Fruit fly (Drosophila melanogaster): Measurements from ENCODE around the gene CG14115.

Gene CG14115

DNA sequence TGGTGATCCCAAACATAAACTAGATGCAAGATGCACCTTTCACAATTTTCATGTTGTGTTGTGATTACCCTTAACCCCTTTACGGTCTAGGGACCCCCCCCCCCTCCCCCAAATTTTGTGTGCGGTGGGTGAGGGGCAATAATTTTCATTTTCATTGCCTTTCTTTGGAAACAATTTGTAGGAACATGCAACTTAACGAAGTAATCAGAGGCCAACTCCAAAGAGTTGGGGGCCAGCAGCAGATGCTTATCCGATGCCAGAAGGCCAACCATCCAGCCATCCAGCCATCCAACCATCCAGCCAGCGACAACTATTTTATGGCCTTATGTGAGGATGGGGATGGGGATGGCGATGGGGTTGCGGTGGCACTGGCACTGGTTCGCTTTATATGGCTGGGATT lies 3.7 kb upstream of the CG14115 start:
- no peak for TF ChIP-seq HmgZ (tag; optimal IDR thresholded peaks at IDR 0.05)
- TF ChIP-seq CG16813 (GFP tag; IDR thresholded peaks at IDR 0.05; ENCODE audit: partially characterized antibody) = 0 out of 3 replicates have a peak, but pooled peaks have one; percentile 13
- peak in 1 of 3 experiments; percentile 92 for TF ChIP-seq Stat92E (GFP tag; optimal IDR thresholded peaks at IDR 0.05)
- TF ChIP-seq Awh (GFP tag; IDR thresholded peaks at IDR 0.05) = peak; percentile 9; the same call in 1 of the 2 replicates
- peak; percentile 67 for TF ChIP-seq grn (GFP tag; optimal IDR thresholded peaks at IDR 0.05)
- peak; percentile 9 for TF ChIP-seq CG8281 (tag; optimal IDR thresholded peaks at IDR 0.05)
- no peak for TF ChIP-seq Doc3 (GFP tag; IDR thresholded peaks at IDR 0.05; ENCODE audit: partially characterized antibody)

DNA sequence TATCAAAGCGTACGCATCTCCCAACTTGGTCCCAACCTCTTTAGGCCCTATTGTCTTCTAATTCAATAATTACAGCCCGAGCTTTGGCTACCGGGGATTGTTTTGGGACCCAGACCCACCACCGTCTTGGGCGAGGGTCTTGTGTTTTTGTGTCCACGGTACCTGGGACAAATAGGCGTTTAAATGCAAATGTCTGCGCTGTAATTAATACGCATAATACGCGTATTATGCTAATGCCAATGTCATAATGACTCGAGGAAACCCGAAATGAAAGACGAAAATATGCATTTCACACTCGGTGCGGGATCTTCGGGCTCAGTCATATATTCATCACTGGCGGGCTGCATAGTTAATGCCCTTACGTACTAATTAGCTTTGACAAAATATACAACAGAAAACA lies 3.1 kb upstream of the CG14115 start:
- TF ChIP-seq klu (GFP tag; IDR thresholded peaks at IDR 0.05) = no peak
- TF ChIP-seq oc (tag; optimal IDR thresholded peaks at IDR 0.05) = peak; percentile 76
- TF ChIP-seq abd-A (tag; optimal IDR thresholded peaks at IDR 0.05) = peak; percentile 42
- peak; percentile 26 for TF ChIP-seq Vsx1 (GFP tag; optimal IDR thresholded peaks at IDR 0.05)
- TF ChIP-seq BtbVII (GFP tag; optimal IDR thresholded peaks at IDR 0.05) = no peak
- peak; percentile 71 for TF ChIP-seq Awh (GFP tag; IDR thresholded peaks at IDR 0.05)
- no peak for TF ChIP-seq usp (GFP tag; optimal IDR thresholded peaks at IDR 0.05)
- no peak for TF ChIP-seq btn (GFP tag; optimal IDR thresholded peaks at IDR 0.05)
- no peak for TF ChIP-seq stc (GFP tag; IDR thresholded peaks at IDR 0.05)
- TF ChIP-seq CG18476 (GFP tag; optimal IDR thresholded peaks at IDR 0.05) = no peak
- no peak for TF ChIP-seq tna (GFP tag; IDR thresholded peaks at IDR 0.05; ENCODE audit: partially characterized antibody)
- no peak for TF ChIP-seq dmrt99B (tag; optimal IDR thresholded peaks at IDR 0.05)
- peak; percentile 33 for TF ChIP-seq gsb-n (tag; optimal IDR thresholded peaks at IDR 0.05)
- TF ChIP-seq vvl (GFP tag; IDR thresholded peaks at IDR 0.05) = peak; percentile 79; the same call in 1 of the 2 replicates

DNA sequence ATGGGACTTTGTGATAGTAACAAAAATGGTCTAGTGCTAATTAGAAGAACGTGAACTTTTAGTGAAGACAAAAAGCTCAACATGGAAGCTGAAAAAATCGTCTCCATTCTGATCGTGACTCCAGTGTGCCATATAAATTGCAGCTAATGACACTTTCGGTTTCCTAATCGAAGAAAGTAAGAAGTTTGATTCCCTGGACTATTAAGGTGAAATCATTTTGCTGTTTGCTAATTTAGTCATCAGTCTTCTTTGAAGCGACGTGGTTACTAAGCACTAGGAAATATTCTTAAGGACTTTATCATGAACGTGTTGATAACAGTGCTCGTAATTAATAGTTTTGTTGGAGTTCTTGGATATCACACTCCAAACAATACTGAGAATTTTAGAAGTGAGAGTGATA lies 1.5 kb upstream of the CG14115 start, which contains the start of gene CG34429:
CG34429 (plus strand) TSS at position 301 of the 400 bp plus-strand sequence.
- TF ChIP-seq BtbVII (GFP tag; optimal IDR thresholded peaks at IDR 0.05) (no peak), Blimp-1 (GFP tag; optimal IDR thresholded peaks at IDR 0.05) (peak; percentile 48)

DNA sequence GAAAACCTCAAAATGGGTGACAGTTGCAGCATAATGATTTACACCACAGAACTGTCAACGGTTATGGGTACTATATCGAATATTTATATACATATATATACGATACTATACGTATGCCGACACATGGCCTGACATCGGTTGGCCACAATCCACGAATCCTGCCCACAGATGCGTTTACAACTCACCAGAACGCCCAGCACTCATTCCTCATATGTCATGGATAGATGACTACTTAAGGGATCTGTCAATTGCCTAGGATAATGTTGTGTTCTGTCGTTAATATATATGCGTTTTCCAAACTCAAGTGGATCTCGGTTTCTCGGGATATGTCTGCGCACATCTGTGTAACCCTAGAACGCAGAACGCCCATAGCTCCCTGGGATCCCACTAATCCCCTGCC lies 2.8 kb downstream of the CG14115 start:
- TF ChIP-seq CG2120 (GFP tag; optimal IDR thresholded peaks at IDR 0.05) (no peak), da (GFP tag; optimal IDR thresholded peaks at IDR 0.05) (no peak), CG16779 (GFP tag; IDR thresholded peaks at IDR 0.05) (no peak), zfh2 (GFP tag; optimal IDR thresholded peaks at IDR 0.05) (no peak), twi (tag; optimal IDR thresholded peaks at IDR 0.05) (peak; percentile 94)

DNA sequence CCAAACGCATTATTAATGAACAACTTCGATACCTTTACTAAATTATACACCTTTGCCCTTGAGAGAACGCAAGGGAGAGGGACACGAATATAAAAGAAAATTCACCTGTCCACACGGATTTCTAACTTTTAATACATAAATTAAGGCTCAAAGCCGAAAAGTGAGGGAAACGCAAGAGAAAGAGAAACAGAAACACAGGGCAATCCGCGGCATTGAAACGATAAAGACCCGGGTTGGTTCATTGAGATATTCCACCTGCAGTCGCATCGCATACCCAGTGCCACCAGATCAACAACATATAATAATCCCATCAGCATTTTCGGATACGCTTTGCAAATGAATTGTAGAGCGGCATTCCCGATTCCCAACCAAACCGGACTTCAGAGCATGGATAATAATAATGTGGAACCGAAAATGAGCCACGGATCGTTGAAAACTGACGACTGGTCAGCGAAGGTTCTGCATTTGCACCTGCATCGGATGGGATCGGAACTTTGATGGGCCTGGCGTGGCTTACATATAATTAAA lies 10.5 kb downstream of the CG14115 start:
- TF ChIP-seq tx (GFP tag; optimal IDR thresholded peaks at IDR 0.05) (no peak), sens (GFP tag) (peak; percentile 66), gsb-n (tag; optimal IDR thresholded peaks at IDR 0.05) (peak; percentile 39), vvl (GFP tag; IDR thresholded peaks at IDR 0.05) (0 out of 2 replicates have a peak, but pooled peaks have one; percentile 15), oc (tag; optimal IDR thresholded peaks at IDR 0.05) (peak; percentile 51), kni (GFP tag; optimal IDR thresholded peaks at IDR 0.05) (peak; percentile 43), ato (GFP tag; IDR thresholded peaks at IDR 0.05; ENCODE audit: partially characterized antibody) (0 out of 2 replicates have a peak, but pooled peaks have one; percentile 26), ac (GFP tag; optimal IDR thresholded peaks at IDR 0.05) (peak; percentile 57), da (GFP tag; optimal IDR thresholded peaks at IDR 0.05) (no peak), Optix (GFP tag; IDR thresholded peaks at IDR 0.05) (0 out of 3 replicates have a peak, but pooled peaks have one; percentile 7), CG7786 (GFP tag; optimal IDR thresholded peaks at IDR 0.05) (no peak), trem (tag; optimal IDR thresholded peaks at IDR 0.05) (no peak), CG2199 (GFP tag; IDR thresholded peaks at IDR 0.05) (peak; percentile 58; the same call in 1 of the 3 replicates), CG33213 (GFP tag; optimal IDR thresholded peaks at IDR 0.05) (no peak)
